Worm (Caenorhabditis elegans) whole organism, L3 larva: ENCODE measurements around the gene grl-17.
A peak's percentile ranks its signal among the peaks of the same experiment; 100 is the strongest.

Experiments
- R02D3.7 ChIP-seq: fragments of 150-350 bp; optimal IDR thresholded peaks from 2 replicates; lab custom pipeline; 2014; ENCODE audit warnings: missing biosample characterization, missing genetic modification characterization
- ZK546.5 ChIP-seq: sonication (generic microtip); optimal IDR thresholded peaks from 2 replicates; lab custom pipeline; 2017; ENCODE audit warnings: missing biosample characterization, missing genetic modification characterization
- aly-2 ChIP-seq: fragments of 150-350 bp; optimal IDR thresholded peaks from 2 replicates; lab custom pipeline; 2014; ENCODE audit warnings: missing biosample characterization, missing genetic modification characterization
- ama-1 ChIP-seq: fragments of 150-350 bp; optimal IDR thresholded peaks from 2 replicates; lab custom pipeline; 2018
- ceh-16 ChIP-seq: sonication (generic microtip); optimal IDR thresholded peaks from 2 replicates; lab custom pipeline; 2017; ENCODE audit warnings: missing biosample characterization, missing genetic modification characterization
- ceh-82 ChIP-seq: fragments of 150-350 bp; optimal IDR thresholded peaks from 2 replicates; lab custom pipeline; 2014; ENCODE audit warnings: missing biosample characterization, missing genetic modification characterization
- egl-27 ChIP-seq: sonication (generic microtip); optimal IDR thresholded peaks from 4 replicates; lab custom pipeline; 2017; ENCODE audit warnings: missing biosample characterization, missing genetic modification reagents, missing genetic modification characterization
- egl-5 ChIP-seq: fragments of 150-350 bp; optimal IDR thresholded peaks from 2 replicates; lab custom pipeline; 2017; ENCODE audit warnings: missing biosample characterization, missing genetic modification reagents, missing genetic modification characterization, inconsistent platforms
- eor-1 ChIP-seq, 2 experiments: fragments of 150-350 bp; optimal IDR thresholded peaks; 2 replicates each; lab custom pipeline; 2014 to 2018; ENCODE audit warnings: missing biosample characterization in 2 of 2, missing genetic modification characterization in 2 of 2
- fkh-10 ChIP-seq: sonication (generic microtip); optimal IDR thresholded peaks from 2 replicates; lab custom pipeline; 2017; ENCODE audit warnings: missing biosample characterization, missing genetic modification reagents, missing genetic modification characterization
- fkh-2 ChIP-seq: fragments of 150-350 bp; optimal IDR thresholded peaks from 2 replicates; lab custom pipeline; 2014; ENCODE audit warnings: missing biosample characterization, missing genetic modification reagents, missing genetic modification characterization
- mdl-1 ChIP-seq: fragments of 150-350 bp; optimal IDR thresholded peaks from 2 replicates; lab custom pipeline; 2014; ENCODE audit warnings: missing biosample characterization, missing genetic modification characterization
- mml-1 ChIP-seq: fragments of 150-350 bp; sonication (generic microtip); optimal IDR thresholded peaks from 3 replicates; lab custom pipeline; 2014; ENCODE audit warnings: missing biosample characterization, missing genetic modification characterization
- nfya-1 ChIP-seq: sonication (generic microtip); optimal IDR thresholded peaks from 2 replicates; lab custom pipeline; 2017; ENCODE audit warnings: missing genetic modification characterization, mild to moderate bottlenecking, missing compliant biosample characterization, antibody characterized with exemption, moderate library complexity; ENCODE audit not compliant: insufficient read depth
- nhr-11 ChIP-seq: fragments of 150-350 bp; optimal IDR thresholded peaks from 2 replicates; lab custom pipeline; 2014; ENCODE audit warnings: missing biosample characterization, missing genetic modification characterization
- nhr-23 ChIP-seq: fragments of 150-350 bp; optimal IDR thresholded peaks from 2 replicates; lab custom pipeline; 2014; ENCODE audit warnings: missing biosample characterization, missing genetic modification reagents, missing genetic modification characterization
- nhr-237 ChIP-seq: fragments of 150-350 bp; optimal IDR thresholded peaks from 2 replicates; lab custom pipeline; 2014; ENCODE audit warnings: missing biosample characterization, missing genetic modification characterization
- nhr-25 ChIP-seq: sonication (generic microtip); optimal IDR thresholded peaks from 2 replicates; lab custom pipeline; 2017; ENCODE audit warnings: missing biosample characterization, missing genetic modification characterization
- nhr-28 ChIP-seq: fragments of 150-350 bp; optimal IDR thresholded peaks from 2 replicates; lab custom pipeline; 2014; ENCODE audit warnings: missing biosample characterization, missing genetic modification characterization
- nhr-43 ChIP-seq: sonication (generic microtip); optimal IDR thresholded peaks from 2 replicates; lab custom pipeline; 2016; ENCODE audit warnings: mild to moderate bottlenecking, missing genetic modification characterization, missing compliant biosample characterization; ENCODE audit not compliant: poor library complexity, severe bottlenecking
- nhr-67 ChIP-seq: fragments of 150-350 bp; optimal IDR thresholded peaks from 2 replicates; lab custom pipeline; 2014; ENCODE audit warnings: missing biosample characterization, missing genetic modification characterization
- nhr-77 ChIP-seq: fragments of 150-350 bp; optimal IDR thresholded peaks from 2 replicates; lab custom pipeline; 2014; ENCODE audit warnings: missing biosample characterization, missing genetic modification characterization
- pha-4 ChIP-seq: fragments of 150-350 bp; optimal IDR thresholded peaks from 2 replicates; lab custom pipeline; 2014; ENCODE audit warnings: missing biosample characterization, missing genetic modification reagents, missing genetic modification characterization
- pqm-1 ChIP-seq: fragments of 150-350 bp; optimal IDR thresholded peaks from 2 replicates; lab custom pipeline; 2017; ENCODE audit warnings: missing biosample characterization, missing genetic modification characterization, inconsistent platforms
- sea-2 ChIP-seq: fragments of 150-350 bp; sonication (generic microtip); optimal IDR thresholded peaks from 4 replicates; lab custom pipeline; 2014; ENCODE audit warnings: missing biosample characterization, missing genetic modification reagents, missing genetic modification characterization
- skn-1 ChIP-seq: fragments of 150-350 bp; optimal IDR thresholded peaks from 2 replicates; lab custom pipeline; 2014; ENCODE audit warnings: missing biosample characterization, missing genetic modification characterization
- snpc-4 ChIP-seq: fragments of 150-350 bp; optimal IDR thresholded peaks from 2 replicates; lab custom pipeline; 2014; ENCODE audit warnings: missing biosample characterization, missing genetic modification characterization
- unc-39 ChIP-seq: sonication (generic microtip); optimal IDR thresholded peaks from 4 replicates; lab custom pipeline; 2017; ENCODE audit warnings: missing biosample characterization, missing genetic modification characterization
- zag-1 ChIP-seq: fragments of 150-350 bp; optimal IDR thresholded peaks from 2 replicates; lab custom pipeline; 2014; ENCODE audit warnings: missing biosample characterization, missing genetic modification characterization
- ztf-11 ChIP-seq: fragments of 150-350 bp; optimal IDR thresholded peaks from 2 replicates; lab custom pipeline; 2014; ENCODE audit warnings: missing biosample characterization, missing genetic modification characterization
- ztf-4 ChIP-seq: fragments of 150-350 bp; optimal IDR thresholded peaks from 2 replicates; lab custom pipeline; 2014; ENCODE audit warnings: missing biosample characterization, missing genetic modification characterization

grl-17 gene

ce11 chrV:13563841-13564240, at the start of gene grl-17:
grl-17 (minus strand) TSS chrV:13563941.
- TF ChIP-seq nfya-1 (tag; lab: Kevin White, UChicago), result no peak
- TF ChIP-seq egl-5 (tag; lab: Kevin White, UChicago), result no peak
- TF ChIP-seq pha-4 (tag; lab: Kevin White, UChicago), result no peak
- TF ChIP-seq ceh-16 (tag; lab: Kevin White, UChicago), result no peak
- no peak for TF ChIP-seq sea-2 (GFP tag; lab: Kevin White, UChicago)
- no peak for TF ChIP-seq mdl-1 (tag; lab: Kevin White, UChicago)
- TF ChIP-seq nhr-11 (tag; lab: Kevin White, UChicago), result no peak
- TF ChIP-seq nhr-67 (tag; lab: Kevin White, UChicago), result no peak
- no peak for TF ChIP-seq unc-39 (tag; lab: Kevin White, UChicago)
- no peak for TF ChIP-seq R02D3.7 (tag; lab: Kevin White, UChicago)
- TF ChIP-seq ztf-11 (tag; lab: Kevin White, UChicago), result no peak
- TF ChIP-seq mml-1 (tag; lab: Kevin White, UChicago), result no peak

ce11 chrV:13611782-13612181, 48.0 kb upstream of the grl-17 start, which contains the start of gene spig-9:
spig-9 (minus strand) TSS chrV:13611882.
- TF ChIP-seq snpc-4 (tag; lab: Kevin White, UChicago), result no peak
- TF ChIP-seq ZK546.5 (tag; lab: Kevin White, UChicago), result no peak
- no peak for TF ChIP-seq pqm-1 (tag; lab: Kevin White, UChicago)
- no peak for TF ChIP-seq mml-1 (tag; lab: Kevin White, UChicago)
- no peak for TF ChIP-seq nhr-43 (tag; lab: Kevin White, UChicago)
- TF ChIP-seq nfya-1 (tag; lab: Kevin White, UChicago), result no peak
- no peak for TF ChIP-seq ztf-4 (tag; lab: Kevin White, UChicago)
- TF ChIP-seq nhr-77 (tag; lab: Kevin White, UChicago), result no peak
- no peak for TF ChIP-seq ama-1 (lab: Kevin White, UChicago)
- TF ChIP-seq egl-27 (tag; lab: Kevin White, UChicago), result no peak
- no peak for TF ChIP-seq unc-39 (tag; lab: Kevin White, UChicago)
- no peak for TF ChIP-seq nhr-237

ce11 chrV:13609806-13610205, 46.1 kb upstream of the grl-17 start:
- TF ChIP-seq nhr-23 (tag; lab: Kevin White, UChicago), result peak; percentile 66
- TF ChIP-seq nfya-1 (tag; lab: Kevin White, UChicago), result no peak
- no peak for TF ChIP-seq eor-1 (tag; optimal IDR thresholded peaks at IDR 0.05; lab: Kevin White, UChicago)
- TF ChIP-seq, all 47 proteins: peak for 1

ce11 chrV:13608486-13608885, 44.7 kb upstream of the grl-17 start:
- TF ChIP-seq nhr-43 (tag; lab: Kevin White, UChicago) (peak; percentile 12), nhr-23 (tag; lab: Kevin White, UChicago) (peak; percentile 44), ZK546.5 (tag; lab: Kevin White, UChicago) (no peak)

- TF ChIP-seq ceh-16 (tag; lab: Kevin White, UChicago) (no peak), nhr-43 (tag; lab: Kevin White, UChicago) (peak; percentile 96), fkh-10 (GFP tag; lab: Kevin White, UChicago) (no peak), nhr-25 (tag; lab: Kevin White, UChicago) (peak; percentile 27), zag-1 (tag; lab: Kevin White, UChicago) (no peak)
- TF ChIP-seq, all 47 proteins: peak for 2
Observed at ce11 chrV:13606651-13607242, 43.0 kb upstream of the grl-17 start, which contains the start of gene fmo-4. fmo-4 (minus strand) TSS chrV:13606701.

- TF ChIP-seq nhr-28 (tag; lab: Kevin White, UChicago) (no peak), nhr-43 (tag; lab: Kevin White, UChicago) (no peak), skn-1 (tag; lab: Kevin White, UChicago) (no peak), aly-2 (tag; lab: Kevin White, UChicago) (no peak), ceh-82 (tag; lab: Kevin White, UChicago) (no peak), nhr-67 (tag; lab: Kevin White, UChicago) (no peak), fkh-2 (tag; lab: Kevin White, UChicago) (no peak)
Observed at ce11 chrV:13600882-13601281, 37.1 kb upstream of the grl-17 start, which contains the start of gene rdy-2. rdy-2 (minus strand) TSS chrV:13600982.
